Worm (Caenorhabditis elegans) whole organism, early embryonic: Measurements from ENCODE around the gene cmk-1.

Experiments used
- B0310.2 ChIP-seq: sonication (generic microtip); optimal IDR thresholded peaks from 2 replicates; lab custom pipeline; 2016; ENCODE audit warnings: mild to moderate bottlenecking, missing genetic modification characterization, missing compliant biosample characterization
- ama-1 ChIP-seq: fragments of 150-350 bp; optimal IDR thresholded peaks from 2 replicates; lab custom pipeline; 2014
- ceh-36 ChIP-seq: sonication (generic microtip); optimal IDR thresholded peaks from 2 replicates; lab custom pipeline; 2016; ENCODE audit warnings: missing genetic modification characterization, inconsistent platforms, missing compliant biosample characterization
- ets-7 ChIP-seq: sonication (generic microtip); optimal IDR thresholded peaks from 2 replicates; lab custom pipeline; 2016; ENCODE audit warnings: missing genotype, missing genetic modification characterization, missing compliant biosample characterization
- hmbx-1 ChIP-seq: sonication (generic microtip); optimal IDR thresholded peaks from 2 replicates; lab custom pipeline; 2016; ENCODE audit warnings: mild to moderate bottlenecking, missing genetic modification characterization, missing compliant biosample characterization
- hmg-4 ChIP-seq: fragments of 200-800 bp; sonication (Bioruptor generic); optimal IDR thresholded peaks from 2 replicates; lab custom pipeline; 2018; ENCODE audit warnings: mild to moderate bottlenecking, missing genetic modification characterization, missing compliant biosample characterization
- hnd-1 ChIP-seq: sonication (generic microtip); optimal IDR thresholded peaks from 2 replicates; lab custom pipeline; 2016; ENCODE audit warnings: missing genetic modification characterization, missing compliant biosample characterization
- pes-1 ChIP-seq: fragments of 200-800 bp; sonication (Bioruptor generic); IDR thresholded peaks from 2 replicates; pipeline ENCODE4 v1.3.6; 2022; ENCODE audit warnings: missing genetic modification reagents, missing genetic modification characterization, missing compliant biosample characterization
- sea-1 ChIP-seq: fragments of 200-800 bp; sonication (Bioruptor generic); conservative IDR thresholded peaks from 2 replicates; pipeline ENCODE4 v1.3.6; 2022; ENCODE audit warnings: missing genetic modification characterization, missing compliant biosample characterization
- tbx-11 ChIP-seq: fragments of 200-800 bp; sonication (Bioruptor generic); IDR thresholded peaks from 2 replicates; pipeline ENCODE4 v1.3.6; 2022; ENCODE audit warnings: missing genetic modification characterization, missing compliant biosample characterization
- tbx-37 ChIP-seq: fragments of 200-800 bp; sonication (Bioruptor generic); conservative IDR thresholded peaks from 2 replicates; pipeline ENCODE4 v1.3.6; 2022; ENCODE audit warnings: missing genetic modification reagents, missing genetic modification characterization, missing compliant biosample characterization
- tra-4 ChIP-seq: sonication (generic microtip); optimal IDR thresholded peaks from 2 replicates; lab custom pipeline; 2017; ENCODE audit warnings: missing genetic modification characterization, missing compliant biosample characterization

DNA sequence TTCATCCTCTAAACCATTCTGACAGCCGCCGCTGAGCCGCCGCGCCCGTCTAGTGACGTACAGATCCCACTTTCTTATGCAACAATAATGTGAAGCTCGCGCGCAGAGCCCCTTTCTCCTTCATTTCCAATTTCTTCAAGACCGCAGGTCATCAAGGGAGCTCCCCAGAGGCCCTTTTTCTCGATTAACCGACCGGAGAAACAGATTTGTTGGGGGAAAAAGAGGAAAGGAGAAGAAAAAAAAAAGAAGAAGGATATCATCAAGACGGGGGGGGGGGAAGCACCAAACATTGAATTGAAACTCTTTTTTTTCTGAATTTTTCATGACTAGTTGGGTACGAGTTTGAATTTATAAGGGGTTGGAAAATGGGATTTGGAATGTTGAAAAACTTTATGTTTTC, 3.1 kb downstream of the cmk-1 start:
- TF ChIP-seq ama-1 (no peak), pes-1 (GFP tag; lab: Robert Waterston, UW) (no peak), hnd-1 (tag; lab: Kevin White, UChicago) (no peak), B0310.2 (tag; lab: Kevin White, UChicago) (no peak), sea-1 (GFP tag; lab: Robert Waterston, UW) (no peak), hmg-4 (GFP tag; lab: Kevin White, UChicago) (no peak), tbx-11 (GFP tag; lab: Robert Waterston, UW) (no peak), hmbx-1 (tag; lab: Kevin White, UChicago) (no peak), tra-4 (tag; lab: Kevin White, UChicago) (no peak), ets-7 (tag; lab: Kevin White, UChicago) (no peak), ceh-36 (tag; lab: Kevin White, UChicago) (no peak), tbx-37 (GFP tag; lab: Robert Waterston, UW) (no peak)
